Fruit fly (Drosophila melanogaster) whole organism, adult: ENCODE results near the gene CG31343.

Source experiments
- CG11617 ChIP-seq: fragments of 200-800 bp; sonication (Bioruptor generic); optimal IDR thresholded peaks from 2 replicates; lab custom pipeline; 2017; ENCODE audit warnings: mild to moderate bottlenecking, missing biosample characterization, missing genetic modification reagents, missing genetic modification characterization
- CG14711 ChIP-seq: fragments of 200-800 bp; sonication (Bioruptor generic); optimal IDR thresholded peaks from 2 replicates; lab custom pipeline; 2018; ENCODE audit warnings: missing biosample characterization, mild to moderate bottlenecking, missing genetic modification characterization, moderate library complexity
- CG33017 ChIP-seq: fragments of 200-800 bp; sonication (Bioruptor generic); optimal IDR thresholded peaks from 2 replicates; lab custom pipeline; 2018; ENCODE audit warnings: missing biosample characterization, mild to moderate bottlenecking, missing genetic modification characterization, moderate library complexity
- CG5204 ChIP-seq: fragments of 200-800 bp; sonication (Bioruptor generic); optimal IDR thresholded peaks from 2 replicates; lab custom pipeline; 2016; ENCODE audit warnings: missing biosample characterization, missing genetic modification characterization
- Clk ChIP-seq: fragments of 200-800 bp; sonication (Bioruptor generic); optimal IDR thresholded peaks from 2 replicates; lab custom pipeline; 2017; ENCODE audit warnings: missing biosample characterization, missing genetic modification characterization
- Hr96 ChIP-seq: fragments of 200-800 bp; sonication (Bioruptor generic); optimal IDR thresholded peaks from 2 replicates; lab custom pipeline; 2016; ENCODE audit warnings: missing biosample characterization, missing genetic modification characterization
- Mnt ChIP-seq: fragments of 200-800 bp; sonication (Bioruptor generic); optimal IDR thresholded peaks from 2 replicates; lab custom pipeline; 2016; ENCODE audit warnings: missing biosample characterization, mild to moderate bottlenecking, missing genetic modification characterization
- bab1 ChIP-seq: fragments of 200-800 bp; sonication (Bioruptor generic); optimal IDR thresholded peaks from 3 replicates; lab custom pipeline; 2019; ENCODE audit warnings: missing biosample characterization, mild to moderate bottlenecking, missing genetic modification characterization, moderate library complexity
- cic ChIP-seq: fragments of 200-800 bp; sonication (Bioruptor generic); optimal IDR thresholded peaks from 2 replicates; lab custom pipeline; 2017; ENCODE audit warnings: missing biosample characterization, mild to moderate bottlenecking, missing genetic modification characterization, moderate library complexity
- cnc ChIP-seq, 2 experiments: fragments of >200 bp; optimal IDR thresholded peaks; 2 replicates each; lab custom pipeline; 2017
- kay ChIP-seq: fragments of 200-800 bp; sonication (Bioruptor generic); peaks from one replicate; lab custom pipeline; 2016; ENCODE audit warnings: missing biosample characterization, missing genetic modification characterization, borderline replicate concordance
- ovo ChIP-seq: fragments of 200-800 bp; sonication (Bioruptor generic); optimal IDR thresholded peaks from 2 replicates; lab custom pipeline; 2016; ENCODE audit warnings: missing biosample characterization, missing genetic modification characterization

- TF ChIP-seq CG33017 (tag; lab: Kevin White, UChicago) (no peak), cnc (optimal IDR thresholded peaks at IDR 0.05; lab: Kevin White, UChicago) (no peak), kay (GFP tag; lab: Kevin White, UChicago) (no peak), bab1 (no peak), Hr96 (GFP tag; lab: Kevin White, UChicago) (no peak), CG14711 (tag; lab: Kevin White, UChicago) (no peak), CG5204 (no peak), ovo (no peak), CG11617 (GFP tag; lab: Kevin White, UChicago) (no peak), cic (GFP tag; lab: Kevin White, UChicago) (no peak), Mnt (GFP tag; lab: Kevin White, UChicago) (no peak), Clk (GFP tag; lab: Kevin White, UChicago) (no peak)
These were observed 41.7 kb upstream of the CG31343 start for dm6 chr3R:21703346-21703745.
